Worm (Caenorhabditis elegans) whole organism, L3 larva: ENCODE measurements around the gene trx-3.

Source experiments
- ceh-16 ChIP-seq: sonication (generic microtip); optimal IDR thresholded peaks from 2 replicates; lab custom pipeline; 2017; ENCODE audit warnings: missing biosample characterization, missing genetic modification characterization
- egl-27 ChIP-seq: sonication (generic microtip); optimal IDR thresholded peaks from 4 replicates; lab custom pipeline; 2017; ENCODE audit warnings: missing biosample characterization, missing genetic modification reagents, missing genetic modification characterization
- fkh-10 ChIP-seq: sonication (generic microtip); optimal IDR thresholded peaks from 2 replicates; lab custom pipeline; 2017; ENCODE audit warnings: missing biosample characterization, missing genetic modification reagents, missing genetic modification characterization
- fos-1 ChIP-seq: fragments of 150-350 bp; optimal IDR thresholded peaks from 2 replicates; lab custom pipeline; 2014; ENCODE audit warnings: missing biosample characterization, missing genetic modification characterization
- hmg-11 ChIP-seq: sonication (generic microtip); optimal IDR thresholded peaks from 2 replicates; lab custom pipeline; 2016; ENCODE audit warnings: missing genetic modification characterization, missing compliant biosample characterization
- jun-1 ChIP-seq: fragments of 150-350 bp; optimal IDR thresholded peaks from 2 replicates; lab custom pipeline; 2014; ENCODE audit warnings: missing biosample characterization, missing genetic modification reagents, missing genetic modification characterization
- mdl-1 ChIP-seq: fragments of 150-350 bp; optimal IDR thresholded peaks from 2 replicates; lab custom pipeline; 2014; ENCODE audit warnings: missing biosample characterization, missing genetic modification characterization
- nfya-1 ChIP-seq: sonication (generic microtip); optimal IDR thresholded peaks from 2 replicates; lab custom pipeline; 2017; ENCODE audit warnings: missing genetic modification characterization, mild to moderate bottlenecking, missing compliant biosample characterization, antibody characterized with exemption, moderate library complexity; ENCODE audit not compliant: insufficient read depth
- nhr-11 ChIP-seq: fragments of 150-350 bp; optimal IDR thresholded peaks from 2 replicates; lab custom pipeline; 2014; ENCODE audit warnings: missing biosample characterization, missing genetic modification characterization
- nhr-43 ChIP-seq: sonication (generic microtip); optimal IDR thresholded peaks from 2 replicates; lab custom pipeline; 2016; ENCODE audit warnings: mild to moderate bottlenecking, missing genetic modification characterization, missing compliant biosample characterization; ENCODE audit not compliant: poor library complexity, severe bottlenecking
- tbx-2 ChIP-seq: sonication (generic microtip); optimal IDR thresholded peaks from 2 replicates; lab custom pipeline; 2016; ENCODE audit warnings: mild to moderate bottlenecking, missing genetic modification characterization, missing compliant biosample characterization
- unc-62 ChIP-seq: fragments of 150-350 bp; sonication (generic microtip); optimal IDR thresholded peaks from 4 replicates; lab custom pipeline; 2014; ENCODE audit warnings: missing biosample characterization, missing genetic modification reagents, missing genetic modification characterization

- no peak for TF ChIP-seq mdl-1 (tag; lab: Kevin White, UChicago)
- no peak for TF ChIP-seq hmg-11
- no peak for TF ChIP-seq jun-1 (tag; lab: Kevin White, UChicago)
- TF ChIP-seq nfya-1 (tag; lab: Kevin White, UChicago), result no peak
- no peak for TF ChIP-seq fos-1
- TF ChIP-seq nhr-11 (tag; lab: Kevin White, UChicago), result no peak
- no peak for TF ChIP-seq ceh-16 (tag; lab: Kevin White, UChicago)
- no peak for TF ChIP-seq tbx-2 (tag; lab: Kevin White, UChicago)
- TF ChIP-seq nhr-43, result no peak
- no peak for TF ChIP-seq fkh-10 (GFP tag; lab: Kevin White, UChicago)
- no peak for TF ChIP-seq egl-27 (tag; lab: Kevin White, UChicago)
- no peak for TF ChIP-seq unc-62
Observed at ce11 chrIV:4486738-4487137, at the start of gene trx-3.
